Worm (Caenorhabditis elegans) whole organism, L2 larva: Measurements from ENCODE around the gene C33D9.10.
"Not testable (repeated sequence)": the region's sequence is repeated elsewhere in the genome, so short reads cannot be mapped to it uniquely, and the experiment has no call there.

Source experiments
- C34F6.9 ChIP-seq: fragments of 150-350 bp; optimal IDR thresholded peaks from 2 replicates; lab custom pipeline; 2014; ENCODE audit warnings: missing biosample characterization, missing genetic modification characterization
- F13H6.1 ChIP-seq: sonication (generic microtip); optimal IDR thresholded peaks from 2 replicates; lab custom pipeline; 2016; ENCODE audit warnings: missing genetic modification characterization, missing compliant biosample characterization
- R02D3.7 ChIP-seq: fragments of 150-350 bp; optimal IDR thresholded peaks from 2 replicates; lab custom pipeline; 2014; ENCODE audit warnings: missing biosample characterization, missing genetic modification characterization
- Y55F3AM.14 ChIP-seq: fragments of 200-800 bp; sonication (Bioruptor generic); optimal IDR thresholded peaks from 2 replicates; lab custom pipeline; 2018; ENCODE audit warnings: mild to moderate bottlenecking, missing genetic modification characterization, missing compliant biosample characterization
- ZK546.5 ChIP-seq: sonication (generic microtip); optimal IDR thresholded peaks from 2 replicates; lab custom pipeline; 2017; ENCODE audit warnings: missing biosample characterization, missing genetic modification characterization
- alr-1 ChIP-seq: fragments of 150-350 bp; optimal IDR thresholded peaks from 2 replicates; lab custom pipeline; 2014; ENCODE audit warnings: missing biosample characterization, missing genetic modification characterization
- aly-2 ChIP-seq: fragments of 150-350 bp; optimal IDR thresholded peaks from 2 replicates; lab custom pipeline; 2014; ENCODE audit warnings: missing biosample characterization, missing genetic modification characterization
- ama-1 ChIP-seq: fragments of 150-350 bp; optimal IDR thresholded peaks from 2 replicates; lab custom pipeline; 2018; ENCODE audit warnings: inconsistent platforms
- blmp-1 ChIP-seq: sonication (generic microtip); optimal IDR thresholded peaks from 2 replicates; lab custom pipeline; 2017; ENCODE audit warnings: missing genetic modification characterization, mild to moderate bottlenecking, missing compliant biosample characterization, antibody characterized with exemption, moderate library complexity; ENCODE audit not compliant: insufficient read depth
- ceh-16 ChIP-seq: fragments of 150-350 bp; optimal IDR thresholded peaks from 2 replicates; lab custom pipeline; 2014; ENCODE audit warnings: missing biosample characterization, missing genetic modification characterization
- ceh-82 ChIP-seq: fragments of 150-350 bp; optimal IDR thresholded peaks from 2 replicates; lab custom pipeline; 2014; ENCODE audit warnings: missing biosample characterization, missing genetic modification characterization
- crh-2 ChIP-seq: sonication (generic microtip); optimal IDR thresholded peaks from 2 replicates; lab custom pipeline; 2017; ENCODE audit warnings: missing biosample characterization, missing genetic modification characterization
- dmd-4 ChIP-seq: sonication (generic microtip); optimal IDR thresholded peaks from 2 replicates; lab custom pipeline; 2017; ENCODE audit warnings: missing biosample characterization, missing genetic modification characterization
- egl-27 ChIP-seq: sonication (generic microtip); optimal IDR thresholded peaks from 3 replicates; lab custom pipeline; 2017; ENCODE audit warnings: missing biosample characterization, missing genetic modification reagents, missing genetic modification characterization
- elt-1 ChIP-seq: fragments of 150-350 bp; optimal IDR thresholded peaks from 2 replicates; lab custom pipeline; 2014; ENCODE audit warnings: missing biosample characterization, missing genetic modification characterization
- elt-3 ChIP-seq: sonication (generic microtip); optimal IDR thresholded peaks from 2 replicates; lab custom pipeline; 2017; ENCODE audit warnings: missing biosample characterization, missing genetic modification characterization
- fos-1 ChIP-seq: fragments of 150-350 bp; optimal IDR thresholded peaks from 2 replicates; lab custom pipeline; 2014; ENCODE audit warnings: missing biosample characterization, missing genetic modification characterization
- gmeb-1 ChIP-seq: fragments of 150-350 bp; optimal IDR thresholded peaks from 2 replicates; lab custom pipeline; 2014; ENCODE audit warnings: missing biosample characterization, missing genetic modification characterization
- lin-11 ChIP-seq: fragments of 150-350 bp; sonication (generic microtip); optimal IDR thresholded peaks from 2 replicates; lab custom pipeline; 2014; ENCODE audit warnings: missing biosample characterization, missing genetic modification characterization, inconsistent platforms, mixed read lengths
- lin-13 ChIP-seq: fragments of 150-350 bp; optimal IDR thresholded peaks from 2 replicates; lab custom pipeline; 2014; ENCODE audit warnings: missing biosample characterization, missing genetic modification reagents, missing genetic modification characterization
- lin-39 ChIP-seq: fragments of 150-350 bp; optimal IDR thresholded peaks from 2 replicates; lab custom pipeline; 2014; ENCODE audit warnings: missing biosample characterization, missing genetic modification reagents, missing genetic modification characterization
- lsy-2 ChIP-seq, 2 experiments: fragments of 150-350 bp in 1 of 2; sonication (generic microtip) in 1 of 2; optimal IDR thresholded peaks; 2 replicates each; lab custom pipeline; 2014 to 2017; ENCODE audit warnings: missing biosample characterization in 2 of 2, missing genetic modification characterization in 2 of 2
- mab-5 ChIP-seq: fragments of 150-350 bp; optimal IDR thresholded peaks from 2 replicates; lab custom pipeline; 2014; ENCODE audit warnings: missing biosample characterization, missing genetic modification characterization
- mbf-1 ChIP-seq: sonication (generic microtip); optimal IDR thresholded peaks from 2 replicates; lab custom pipeline; 2017; ENCODE audit warnings: missing biosample characterization, missing genetic modification characterization
- mdl-1 ChIP-seq, 2 experiments: fragments of 150-350 bp in 1 of 2; sonication (generic microtip) in 1 of 2; optimal IDR thresholded peaks; 2 replicates each; lab custom pipeline; 2017; ENCODE audit warnings: missing biosample characterization in 2 of 2, missing genetic modification characterization in 2 of 2
- nhr-10 ChIP-seq: sonication (generic microtip); optimal IDR thresholded peaks from 2 replicates; lab custom pipeline; 2017; ENCODE audit warnings: missing biosample characterization, missing genetic modification characterization
- nhr-11 ChIP-seq: fragments of 150-350 bp; optimal IDR thresholded peaks from 2 replicates; lab custom pipeline; 2014; ENCODE audit warnings: missing biosample characterization, missing genetic modification characterization
- nhr-12 ChIP-seq: fragments of 150-350 bp; optimal IDR thresholded peaks from 2 replicates; lab custom pipeline; 2014; ENCODE audit warnings: missing biosample characterization, missing genetic modification characterization
- nhr-129 ChIP-seq: fragments of 150-350 bp; optimal IDR thresholded peaks from 2 replicates; lab custom pipeline; 2014; ENCODE audit warnings: missing biosample characterization, missing genetic modification characterization
- nhr-21 ChIP-seq: fragments of 150-350 bp; optimal IDR thresholded peaks from 2 replicates; lab custom pipeline; 2014; ENCODE audit warnings: missing biosample characterization, missing genetic modification characterization
- nhr-23 ChIP-seq: fragments of 150-350 bp; optimal IDR thresholded peaks from 2 replicates; lab custom pipeline; 2014; ENCODE audit warnings: missing biosample characterization, missing genetic modification reagents, missing genetic modification characterization
- nhr-237 ChIP-seq: fragments of 150-350 bp; optimal IDR thresholded peaks from 2 replicates; lab custom pipeline; 2014; ENCODE audit warnings: missing biosample characterization, missing genetic modification characterization
- nhr-25 ChIP-seq: fragments of 150-350 bp; sonication (generic microtip); optimal IDR thresholded peaks from 3 replicates; lab custom pipeline; 2014; ENCODE audit warnings: missing biosample characterization, missing genetic modification characterization
- nhr-6 ChIP-seq: fragments of 150-350 bp; optimal IDR thresholded peaks from 2 replicates; lab custom pipeline; 2014; ENCODE audit warnings: missing biosample characterization, missing genetic modification characterization
- nhr-77 ChIP-seq: fragments of 150-350 bp; optimal IDR thresholded peaks from 2 replicates; lab custom pipeline; 2014; ENCODE audit warnings: missing biosample characterization, missing genetic modification characterization
- peb-1 ChIP-seq: fragments of 150-350 bp; optimal IDR thresholded peaks from 2 replicates; lab custom pipeline; 2014; ENCODE audit warnings: missing biosample characterization, missing genetic modification characterization
- sem-4 ChIP-seq: fragments of 150-350 bp; optimal IDR thresholded peaks from 2 replicates; lab custom pipeline; 2014; ENCODE audit warnings: missing biosample characterization, missing genetic modification reagents, missing genetic modification characterization
- skn-1 ChIP-seq: sonication (generic microtip); optimal IDR thresholded peaks from 2 replicates; lab custom pipeline; 2017; ENCODE audit warnings: missing biosample characterization, missing genetic modification characterization
- sma-3 ChIP-seq: sonication (generic microtip); optimal IDR thresholded peaks from 2 replicates; lab custom pipeline; 2016; ENCODE audit warnings: missing genetic modification reagents, missing genetic modification characterization, missing compliant biosample characterization
- sma-9 ChIP-seq, 2 experiments: fragments of 150-350 bp in 1 of 2; sonication (generic microtip) in 1 of 2; optimal IDR thresholded peaks; 2 replicates each; lab custom pipeline; 2014 to 2016; ENCODE audit warnings: missing genetic modification characterization in 2 of 2, mild to moderate bottlenecking in 1 of 2, missing biosample characterization in 1 of 2, missing compliant biosample characterization in 1 of 2, missing genetic modification reagents in 1 of 2, moderate library complexity in 1 of 2
- snpc-4 ChIP-seq: fragments of 150-350 bp; optimal IDR thresholded peaks from 2 replicates; lab custom pipeline; 2014; ENCODE audit warnings: missing biosample characterization, missing genetic modification characterization
- unc-39 ChIP-seq: fragments of 150-350 bp; optimal IDR thresholded peaks from 2 replicates; lab custom pipeline; 2014; ENCODE audit warnings: missing biosample characterization, missing genetic modification characterization
- unc-55 ChIP-seq: fragments of 150-350 bp; sonication (generic microtip); optimal IDR thresholded peaks from 3 replicates; lab custom pipeline; 2014; ENCODE audit warnings: missing biosample characterization, missing genetic modification reagents, missing genetic modification characterization
- unc-62 ChIP-seq: fragments of 150-350 bp; optimal IDR thresholded peaks from 2 replicates; lab custom pipeline; 2014; ENCODE audit warnings: missing biosample characterization, missing genetic modification reagents, missing genetic modification characterization
- zag-1 ChIP-seq: fragments of 150-350 bp; optimal IDR thresholded peaks from 2 replicates; lab custom pipeline; 2014; ENCODE audit warnings: missing biosample characterization, missing genetic modification characterization
- ztf-1 ChIP-seq: fragments of 200-800 bp; sonication (Bioruptor generic); conservative IDR thresholded peaks from 2 replicates; pipeline ENCODE4 v1.3.6; 2022; ENCODE audit warnings: missing genetic modification characterization, missing compliant biosample characterization
- ztf-11 ChIP-seq: sonication (generic microtip); optimal IDR thresholded peaks from 2 replicates; lab custom pipeline; 2017; ENCODE audit warnings: missing biosample characterization, missing genetic modification characterization
- ztf-4 ChIP-seq: fragments of 150-350 bp; optimal IDR thresholded peaks from 2 replicates; lab custom pipeline; 2014; ENCODE audit warnings: missing biosample characterization, missing genetic modification characterization

Gene C33D9.10

ce11 chrIV:8788048-8788447 lies at the start of gene C33D9.10:
TSS of gene C33D9.10 (minus strand) at chrIV:8788148.
- not testable (repeated sequence) for TF ChIP-seq nhr-129, F13H6.1, dmd-4 (tag; lab: Kevin White, UChicago)

ce11 chrIV:8830591-8830990 lies 42.6 kb upstream of the C33D9.10 start, which contains the start of gene T28C6.8:
TSS of gene T28C6.8 (minus strand) at chrIV:8830727.
- no peak for TF ChIP-seq zag-1 (tag; lab: Kevin White, UChicago)
- no peak for TF ChIP-seq aly-2 (tag; lab: Kevin White, UChicago)
- TF ChIP-seq ZK546.5 (tag; lab: Kevin White, UChicago) = no peak
- TF ChIP-seq snpc-4 (tag; lab: Kevin White, UChicago) = no peak
- TF ChIP-seq sma-9 (GFP tag; optimal IDR thresholded peaks at IDR 0.05; lab: Kevin White, UChicago) = peak; percentile 60
- no peak for TF ChIP-seq sma-9 (tag; optimal IDR thresholded peaks at IDR 0.05; lab: Kevin White, UChicago)
- no peak for TF ChIP-seq ama-1 (lab: Kevin White, UChicago)
- TF ChIP-seq lin-13 (GFP tag; lab: Kevin White, UChicago) = no peak
- TF ChIP-seq nhr-12 (tag; lab: Kevin White, UChicago) = no peak
- no peak for TF ChIP-seq Y55F3AM.14 (GFP tag; lab: Kevin White, UChicago)
- TF ChIP-seq skn-1 (tag; lab: Kevin White, UChicago) = no peak
- no peak for TF ChIP-seq unc-39 (tag; lab: Kevin White, UChicago)
- no peak for TF ChIP-seq elt-1 (tag; lab: Kevin White, UChicago)
- no peak for TF ChIP-seq nhr-237 (tag; lab: Kevin White, UChicago)
- TF ChIP-seq lin-11 (tag; lab: Kevin White, UChicago) = no peak
- TF ChIP-seq lin-39 (tag; lab: Kevin White, UChicago) = no peak
- no peak for TF ChIP-seq alr-1
- no peak for TF ChIP-seq ztf-4 (tag; lab: Kevin White, UChicago)
- no peak for TF ChIP-seq unc-55 (GFP tag; lab: Kevin White, UChicago)
- peak in 1 of 2 experiments; percentile 22 for TF ChIP-seq mdl-1 (tag; optimal IDR thresholded peaks at IDR 0.05; lab: Kevin White, UChicago)
- no peak for TF ChIP-seq C34F6.9
- peak; percentile 42 for TF ChIP-seq gmeb-1 (tag; lab: Kevin White, UChicago)
- TF ChIP-seq ztf-11 (tag; lab: Kevin White, UChicago) = no peak
- peak; percentile 70 for TF ChIP-seq nhr-129 (tag; lab: Kevin White, UChicago)
- TF ChIP-seq nhr-10 (tag; lab: Kevin White, UChicago) = no peak
- no peak for TF ChIP-seq lsy-2 (tag; optimal IDR thresholded peaks at IDR 0.05; lab: Kevin White, UChicago)
- peak; percentile 65 for TF ChIP-seq nhr-21 (tag; lab: Kevin White, UChicago)
- TF ChIP-seq unc-62 (GFP tag; lab: Kevin White, UChicago) = no peak
- no peak for TF ChIP-seq nhr-6 (tag; lab: Kevin White, UChicago)
- TF ChIP-seq sma-3 (GFP tag; lab: Kevin White, UChicago) = peak; percentile 69
- TF ChIP-seq fos-1 (tag; lab: Kevin White, UChicago) = peak; percentile 65
- no peak for TF ChIP-seq nhr-77
- no peak for TF ChIP-seq F13H6.1 (tag; lab: Kevin White, UChicago)
- TF ChIP-seq egl-27 (tag; lab: Kevin White, UChicago) = no peak
- no peak for TF ChIP-seq sem-4 (tag; lab: Kevin White, UChicago)
- no peak for TF ChIP-seq peb-1 (tag; lab: Kevin White, UChicago)
- peak; percentile 63 for TF ChIP-seq blmp-1
- TF ChIP-seq mab-5 (tag; lab: Kevin White, UChicago) = no peak
- TF ChIP-seq ceh-16 (tag; lab: Kevin White, UChicago) = no peak
- TF ChIP-seq ztf-1 (GFP tag; lab: Robert Waterston, UW) = no peak
- no peak for TF ChIP-seq ceh-82 (tag; lab: Kevin White, UChicago)
- TF ChIP-seq nhr-11 (tag; lab: Kevin White, UChicago) = no peak
- TF ChIP-seq mbf-1 (tag; lab: Kevin White, UChicago) = no peak
- no peak for TF ChIP-seq elt-3
- TF ChIP-seq crh-2 (tag; lab: Kevin White, UChicago) = peak; percentile 37
- TF ChIP-seq R02D3.7 = no peak
- peak; percentile 66 for TF ChIP-seq nhr-25 (tag; lab: Kevin White, UChicago)
- no peak for TF ChIP-seq dmd-4 (tag; lab: Kevin White, UChicago)
- TF ChIP-seq nhr-23 = no peak
